Worm (Caenorhabditis elegans): ENCODE measurements around the gene hil-7.

ce11 chrIV:6653663-6654201 is 7.6 kb downstream of the hil-7 start:
- no peak for TF ChIP-seq pha-4 (tag; optimal IDR thresholded peaks at IDR 0.05)
- TF ChIP-seq nhr-77 (tag; optimal IDR thresholded peaks at IDR 0.05): no peak
- TF ChIP-seq ama-1 (optimal IDR thresholded peaks at IDR 0.05): no peak
- no peak for TF ChIP-seq unc-62 (GFP tag; optimal IDR thresholded peaks at IDR 0.05)
- TF ChIP-seq nhr-28 (tag; optimal IDR thresholded peaks at IDR 0.05): no peak
- no peak for TF ChIP-seq fos-1 (tag; optimal IDR thresholded peaks at IDR 0.05)
- TF ChIP-seq elt-1 (tag; optimal IDR thresholded peaks at IDR 0.05): no peak
- no peak for TF ChIP-seq mdl-1 (tag; optimal IDR thresholded peaks at IDR 0.05)
- no peak for TF ChIP-seq ztf-11 (tag; optimal IDR thresholded peaks at IDR 0.05)
- TF ChIP-seq elt-3 (tag; optimal IDR thresholded peaks at IDR 0.05): no peak
- no peak for TF ChIP-seq egl-27 (tag; optimal IDR thresholded peaks at IDR 0.05)
- TF ChIP-seq jun-1 (tag; optimal IDR thresholded peaks at IDR 0.05): no peak
- TF ChIP-seq pqm-1 (tag; optimal IDR thresholded peaks at IDR 0.05): no peak
- TF ChIP-seq nhr-23 (tag; optimal IDR thresholded peaks at IDR 0.05): peak; percentile 4

Data from whole organism, L3 larva.